Worm (Caenorhabditis elegans): Measurements from ENCODE around the gene C06A1.7.
A peak's percentile ranks its signal among the peaks of the same experiment; 100 is the strongest.

DNA sequence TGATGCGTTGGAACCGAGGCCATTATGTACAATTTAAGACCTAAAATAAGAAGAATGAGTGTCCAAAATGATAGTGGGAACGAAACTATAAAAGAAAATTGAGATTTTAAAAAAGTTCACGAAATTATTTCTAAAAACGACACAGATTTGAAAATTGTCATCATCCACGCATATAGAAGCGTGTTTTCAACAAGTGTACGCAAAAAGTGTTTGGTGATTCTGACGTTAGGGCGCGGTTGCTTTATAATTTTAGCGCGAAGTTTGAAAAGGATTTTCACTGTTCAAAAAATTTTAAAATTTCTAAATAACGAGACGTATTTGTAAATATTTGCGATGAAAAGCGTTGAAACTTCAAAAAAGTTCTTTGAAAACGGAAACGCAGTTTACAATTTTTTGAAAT lies 1.3 kb upstream of the C06A1.7 start, which contains the start of gene cdc-48.1:
- TF ChIP-seq lin-13 (tag; optimal IDR thresholded peaks at IDR 0.05): peak; percentile 100
- peak; percentile 87 for TF ChIP-seq nhr-28 (tag; optimal IDR thresholded peaks at IDR 0.05)
